Worm (Caenorhabditis elegans) whole organism, midembryonic: ENCODE measurements around the gene Y41C4A.21.

Experiments used
- T22C8.4 ChIP-seq: fragments of 200-800 bp; sonication (Bioruptor generic); IDR thresholded peaks from 2 replicates; pipeline ENCODE4 v1.3.6; 2022; ENCODE audit warnings: missing genetic modification characterization, missing compliant biosample characterization
- cog-1 ChIP-seq: sonication (generic microtip); optimal IDR thresholded peaks from 2 replicates; lab custom pipeline; 2016; ENCODE audit warnings: missing genetic modification characterization, missing compliant biosample characterization
- flt-1 ChIP-seq: fragments of 200-800 bp; sonication (Bioruptor generic); IDR thresholded peaks from 2 replicates; pipeline ENCODE4 v1.3.6; 2022; ENCODE audit warnings: missing genetic modification characterization, missing compliant biosample characterization
- klf-2 ChIP-seq: fragments of 200-800 bp; sonication (Bioruptor generic); conservative IDR thresholded peaks from 2 replicates; pipeline ENCODE4 v1.3.6; 2022; ENCODE audit warnings: missing genetic modification reagents, missing genetic modification characterization, missing compliant biosample characterization
- med-1 ChIP-seq: sonication (generic microtip); optimal IDR thresholded peaks from 2 replicates; lab custom pipeline; 2017; ENCODE audit warnings: missing genetic modification characterization, mild to moderate bottlenecking, missing compliant biosample characterization, antibody characterized with exemption, missing genetic modification reagents; ENCODE audit not compliant: insufficient read depth
- ref-1 ChIP-seq: fragments of 200-800 bp; sonication (Bioruptor generic); conservative IDR thresholded peaks from 2 replicates; pipeline ENCODE4 v1.3.6; 2022; ENCODE audit warnings: missing genetic modification reagents, missing genetic modification characterization, missing compliant biosample characterization
- tab-1 ChIP-seq: fragments of 200-800 bp; sonication (Bioruptor generic); IDR thresholded peaks from 2 replicates; pipeline ENCODE4 v1.3.6; 2022; ENCODE audit warnings: missing genetic modification characterization, missing compliant biosample characterization
- ztf-23 ChIP-seq: fragments of 200-800 bp; sonication (Bioruptor generic); IDR thresholded peaks from 2 replicates; pipeline ENCODE4 v1.3.6; 2022; ENCODE audit warnings: missing genetic modification reagents, missing genetic modification characterization, missing compliant biosample characterization
- ztf-29 ChIP-seq: fragments of 200-800 bp; sonication (Bioruptor generic); IDR thresholded peaks from 2 replicates; pipeline ENCODE4 v1.3.6; 2022; ENCODE audit warnings: missing genetic modification reagents, missing genetic modification characterization, missing compliant biosample characterization

Y41C4A.21 gene

DNA sequence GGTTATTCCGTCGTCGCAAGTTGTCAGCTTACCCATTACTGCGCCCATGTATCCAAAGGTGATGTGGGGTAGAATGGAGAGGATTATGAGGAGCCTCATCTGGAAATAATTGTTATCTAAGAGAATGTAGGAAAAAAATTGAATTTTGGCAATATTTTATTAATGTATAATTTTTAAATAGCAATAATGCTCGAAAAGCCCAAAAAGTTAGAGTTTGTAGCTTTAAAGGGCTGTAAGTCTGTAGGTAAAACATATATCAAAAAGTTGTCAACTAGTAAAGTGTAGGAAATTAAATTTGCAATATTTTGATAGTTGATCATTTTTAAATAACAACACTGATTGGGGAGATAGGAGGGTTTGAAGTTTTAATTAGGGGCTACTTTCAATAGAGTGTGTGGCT, 23.4 kb upstream of the Y41C4A.21 start, which contains the start of gene Y41C4A.8:
TSS of gene Y41C4A.8 (minus strand) at position 101 of the 400 bp plus-strand sequence.
- no peak for TF ChIP-seq cog-1 (tag; lab: Kevin White, UChicago)
- no peak for TF ChIP-seq tab-1 (GFP tag; lab: Robert Waterston, UW)
- TF ChIP-seq ztf-29 (GFP tag; lab: Robert Waterston, UW): no peak
- TF ChIP-seq ztf-23 (GFP tag; lab: Robert Waterston, UW): no peak
- no peak for TF ChIP-seq med-1
- TF ChIP-seq T22C8.4: no peak
- no peak for TF ChIP-seq klf-2
- TF ChIP-seq flt-1: no peak
- TF ChIP-seq ref-1: no peak

DNA sequence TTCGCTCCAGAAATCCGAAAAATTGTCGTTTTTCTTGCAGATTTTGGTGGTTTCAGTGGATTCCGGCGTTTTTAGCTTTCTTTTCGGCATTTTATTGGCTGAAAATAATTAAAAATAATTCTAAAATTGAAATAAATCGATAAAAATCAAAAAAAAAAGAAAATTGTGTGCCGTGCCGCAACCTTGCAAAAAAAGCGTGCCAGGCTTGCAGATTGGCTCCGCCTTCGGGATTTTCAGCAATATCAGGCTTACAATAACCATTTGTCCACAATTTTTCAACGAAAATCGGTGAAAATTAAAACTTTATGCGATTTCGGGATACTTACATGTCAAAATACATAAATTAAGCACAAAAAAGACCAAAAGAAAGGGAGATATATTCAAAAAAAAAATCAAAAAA, 13.6 kb upstream of the Y41C4A.21 start, which contains the start of gene Y41C4A.9:
TSS of gene Y41C4A.9 (minus strand) at position 98 of the 400 bp plus-strand sequence.
- no peak for TF ChIP-seq med-1
- TF ChIP-seq cog-1 (tag; lab: Kevin White, UChicago): no peak
- TF ChIP-seq ztf-29 (GFP tag; lab: Robert Waterston, UW): no peak
- no peak for TF ChIP-seq T22C8.4
- TF ChIP-seq klf-2: no peak
- TF ChIP-seq ztf-23 (GFP tag; lab: Robert Waterston, UW): no peak

- TF ChIP-seq ref-1: no peak
- TF ChIP-seq ztf-29 (GFP tag; lab: Robert Waterston, UW): no peak
- TF ChIP-seq flt-1: no peak
- TF ChIP-seq T22C8.4: no peak
- TF ChIP-seq cog-1 (tag; lab: Kevin White, UChicago): no peak
- TF ChIP-seq klf-2: no peak
- TF ChIP-seq tab-1 (GFP tag; lab: Robert Waterston, UW): no peak
- no peak for TF ChIP-seq ztf-23 (GFP tag; lab: Robert Waterston, UW)
Observed at ce11 chrIII:11719400-11719875, 12.7 kb upstream of the Y41C4A.21 start, which contains the start of the genes elb-1 and Y41C4A.11. Gene elb-1, minus strand, starts transcription at chrIII:11719450. Gene Y41C4A.11, plus strand, starts transcription at chrIII:11719860.

DNA sequence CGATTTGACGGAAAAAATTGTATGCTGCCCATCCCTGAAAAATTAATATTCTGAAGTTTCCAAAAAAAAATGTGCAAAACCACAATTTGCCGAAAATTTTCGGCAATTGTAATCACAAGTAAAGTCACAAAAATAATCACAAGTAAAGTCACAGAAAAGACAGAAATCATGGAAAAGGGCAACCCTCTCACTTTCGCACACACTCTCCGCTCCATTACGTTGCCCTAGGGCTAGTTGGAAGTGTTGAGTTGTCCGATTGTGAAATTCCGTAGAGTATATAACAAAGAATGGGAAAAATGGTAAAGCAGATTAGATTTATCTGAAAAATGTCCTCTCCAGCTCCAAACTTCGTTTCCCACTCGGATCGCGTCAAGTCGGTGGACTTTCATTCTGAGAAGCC, 10.8 kb upstream of the Y41C4A.21 start, which contains the start of gene Y41C4A.32:
TSS of gene Y41C4A.32 (plus strand) at position 302 of the 400 bp plus-strand sequence.
- TF ChIP-seq flt-1 (no peak), ztf-23 (GFP tag; lab: Robert Waterston, UW) (no peak), cog-1 (tag; lab: Kevin White, UChicago) (no peak), ztf-29 (GFP tag; lab: Robert Waterston, UW) (no peak), klf-2 (no peak), T22C8.4 (no peak), tab-1 (GFP tag; lab: Robert Waterston, UW) (no peak), med-1 (no peak), ref-1 (no peak)

DNA sequence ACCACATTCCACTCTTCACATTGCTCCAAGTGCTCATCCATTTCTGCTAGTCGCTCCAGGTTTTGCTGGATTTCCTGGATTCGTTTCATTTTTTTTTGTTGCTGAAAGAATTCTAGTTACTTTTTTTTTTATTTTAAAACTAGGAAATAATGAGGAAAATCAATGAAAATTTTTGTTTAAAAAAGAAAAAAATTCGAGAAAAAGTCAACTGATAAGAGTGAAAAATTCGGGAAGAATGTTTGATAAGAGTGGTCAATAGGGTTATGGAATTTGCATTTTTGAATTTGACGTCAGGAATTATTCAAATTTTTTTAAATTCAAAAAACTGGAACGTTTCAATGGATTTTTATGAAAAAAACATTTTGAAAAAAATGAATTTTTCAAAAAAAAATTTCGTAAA, 5.6 kb upstream of the Y41C4A.21 start, which contains the start of gene Y41C4A.12:
TSS of gene Y41C4A.12 (minus strand) at position 101 of the 400 bp plus-strand sequence.
- TF ChIP-seq klf-2 (no peak), flt-1 (no peak), T22C8.4 (no peak), tab-1 (GFP tag; lab: Robert Waterston, UW) (no peak), ztf-23 (GFP tag; lab: Robert Waterston, UW) (no peak), med-1 (no peak), ztf-29 (GFP tag; lab: Robert Waterston, UW) (no peak), cog-1 (tag; lab: Kevin White, UChicago) (no peak), ref-1 (no peak)

DNA sequence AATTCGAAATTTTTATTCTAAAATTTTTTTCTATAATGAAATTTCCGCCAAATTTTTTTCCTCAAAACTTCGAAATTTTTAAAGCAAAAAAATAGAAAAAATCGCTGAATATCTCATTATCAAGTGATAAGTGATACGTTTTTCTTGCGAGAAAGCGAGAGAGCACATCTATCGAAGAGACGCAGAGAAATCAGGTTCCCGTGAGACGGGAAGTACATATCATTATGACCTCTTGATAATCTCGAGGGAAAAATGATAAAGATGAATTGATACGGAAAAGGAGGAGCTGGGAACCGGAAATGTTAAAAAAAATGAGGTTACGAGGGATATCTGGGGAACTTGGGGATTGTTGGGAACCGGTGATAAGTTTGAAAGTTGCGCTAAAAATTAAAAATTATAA, 5.1 kb upstream of the Y41C4A.21 start:
- no peak for TF ChIP-seq tab-1 (GFP tag; lab: Robert Waterston, UW)
- no peak for TF ChIP-seq flt-1
- TF ChIP-seq klf-2: no peak
- no peak for TF ChIP-seq ref-1
- TF ChIP-seq ztf-23 (GFP tag; lab: Robert Waterston, UW): no peak
- no peak for TF ChIP-seq ztf-29 (GFP tag; lab: Robert Waterston, UW)
- TF ChIP-seq med-1: no peak
- TF ChIP-seq T22C8.4: no peak
- no peak for TF ChIP-seq cog-1 (tag; lab: Kevin White, UChicago)

- no peak for TF ChIP-seq ztf-29 (GFP tag; lab: Robert Waterston, UW)
- no peak for TF ChIP-seq ref-1
- TF ChIP-seq klf-2: no peak
- TF ChIP-seq med-1: no peak
- no peak for TF ChIP-seq ztf-23 (GFP tag; lab: Robert Waterston, UW)
- no peak for TF ChIP-seq T22C8.4
- no peak for TF ChIP-seq cog-1 (tag; lab: Kevin White, UChicago)
- TF ChIP-seq flt-1: no peak
- no peak for TF ChIP-seq tab-1 (GFP tag; lab: Robert Waterston, UW)
Observed at ce11 chrIII:11730312-11730711, 1.8 kb upstream of the Y41C4A.21 start, which contains the start of gene Y41C4A.18. Gene Y41C4A.18, plus strand, starts transcription at chrIII:11730612.

- TF ChIP-seq klf-2 (no peak), tab-1 (GFP tag; lab: Robert Waterston, UW) (no peak), ztf-23 (GFP tag; lab: Robert Waterston, UW) (no peak), flt-1 (no peak), cog-1 (tag; lab: Kevin White, UChicago) (no peak), T22C8.4 (no peak), ztf-29 (GFP tag; lab: Robert Waterston, UW) (no peak), ref-1 (no peak), med-1 (no peak)
Observed at ce11 chrIII:11730850-11731249, 1.3 kb upstream of the Y41C4A.21 start.

- TF ChIP-seq ztf-29 (GFP tag; lab: Robert Waterston, UW) (no peak), klf-2 (no peak), ztf-23 (GFP tag; lab: Robert Waterston, UW) (no peak), tab-1 (GFP tag; lab: Robert Waterston, UW) (no peak)
Observed at ce11 chrIII:11731491-11731890, 665 bp upstream of the Y41C4A.21 start.

ce11 chrIII:11732943-11733342, 787 bp downstream of the Y41C4A.21 start:
- TF ChIP-seq T22C8.4: peak; percentile 80
- no peak for TF ChIP-seq klf-2

DNA sequence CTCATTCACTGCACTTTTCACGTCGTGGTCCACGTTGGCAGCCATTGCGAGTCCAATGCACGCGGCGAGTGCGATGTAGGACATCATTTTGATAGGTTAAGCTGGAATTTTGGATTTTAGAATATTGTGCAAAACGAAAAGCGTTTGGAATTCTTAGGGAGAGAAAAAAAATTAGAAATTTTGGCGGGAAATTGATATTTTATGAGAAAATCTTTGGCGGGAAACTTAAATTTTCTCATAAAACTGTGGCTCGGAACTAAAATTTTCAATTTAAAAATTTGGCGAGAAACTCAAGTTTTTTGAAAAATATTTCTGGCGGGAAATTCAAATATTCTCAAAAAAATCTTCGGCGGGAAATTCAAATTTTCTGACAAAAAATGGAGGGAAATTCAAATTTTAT, 5.4 kb downstream of the Y41C4A.21 start, which contains the start of gene sup-1:
TSS of gene sup-1 (minus strand) at position 101 of the 400 bp plus-strand sequence.
- TF ChIP-seq cog-1 (tag; lab: Kevin White, UChicago) (no peak), ztf-29 (GFP tag; lab: Robert Waterston, UW) (no peak), ztf-23 (GFP tag; lab: Robert Waterston, UW) (no peak), klf-2 (no peak), med-1 (no peak), ref-1 (no peak)
